ENCODE assay signal across 4 worm cellular contexts in the genomic region with DNA sequence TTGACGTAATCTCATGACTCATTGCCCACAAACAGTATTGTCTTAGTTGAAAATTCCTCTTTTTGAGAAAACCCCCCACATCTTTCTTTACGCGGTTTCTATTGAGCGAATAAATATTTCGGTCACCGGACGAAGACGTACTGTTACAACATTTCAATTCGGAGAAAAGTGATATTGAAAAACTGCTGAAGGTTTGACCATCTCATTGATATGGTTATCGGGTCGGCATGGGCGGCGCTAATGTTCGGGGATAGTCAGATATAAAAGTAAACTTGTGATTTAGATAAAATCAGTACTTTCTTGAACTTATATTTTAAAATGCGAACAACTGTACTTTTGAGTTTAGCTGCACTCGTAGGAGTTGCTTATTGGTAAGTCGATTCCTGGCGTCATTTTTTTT.
TF ChIP-seq lines count a peak whose summit lies in the region.

T04F8.8 (plus strand) TSS at position 301 of the 400 bp plus-strand sequence.

TF ChIP-seq in whole organism, L1 larva, 84 proteins besides CTCF, POLR2A, EP300 and RAD21:
- peak; percentile 22 for TF ChIP-seq lin-14 (GFP tag; optimal IDR thresholded peaks at IDR 0.05; lab: Kevin White, UChicago)
- TF ChIP-seq blmp-1 (tag; optimal IDR thresholded peaks at IDR 0.05; lab: Kevin White, UChicago) = peak; percentile 47
- TF ChIP-seq elt-3 (tag; optimal IDR thresholded peaks at IDR 0.05; lab: Kevin White, UChicago) = peak in 1 of 6 experiments; percentile 16
- peak; percentile 10 for TF ChIP-seq nhr-71 (tag; optimal IDR thresholded peaks at IDR 0.05; lab: Kevin White, UChicago)
- no peak for TF ChIP-seq unc-98 (GFP tag; IDR thresholded peaks at IDR 0.05; lab: Robert Waterston, UW)
- TF ChIP-seq tbx-2 (tag; optimal IDR thresholded peaks at IDR 0.05; lab: Kevin White, UChicago) = no peak
- TF ChIP-seq nhr-19 (GFP tag; conservative IDR thresholded peaks at IDR 0.05; lab: Robert Waterston, UW) = no peak
- TF ChIP-seq xbp-1 (tag; optimal IDR thresholded peaks at IDR 0.05; lab: Kevin White, UChicago) = no peak

TF ChIP-seq in whole organism, L2 larva, 48 proteins besides CTCF, POLR2A, EP300 and RAD21:
- TF ChIP-seq sma-3 (GFP tag; optimal IDR thresholded peaks at IDR 0.05; lab: Kevin White, UChicago) = peak; percentile 64
- TF ChIP-seq Y55F3AM.14 (GFP tag; optimal IDR thresholded peaks at IDR 0.05; lab: Kevin White, UChicago) = no peak
TF ChIP-seq in whole organism, L2 larva: peak in this region for 1.

TF ChIP-seq in whole organism, L3 larva, 47 proteins besides CTCF, POLR2A, EP300 and RAD21:
- TF ChIP-seq sea-2 (GFP tag; optimal IDR thresholded peaks at IDR 0.05; lab: Kevin White, UChicago) (no peak), nhr-23 (tag; optimal IDR thresholded peaks at IDR 0.05; lab: Kevin White, UChicago) (peak; percentile 19), unc-62 (GFP tag; optimal IDR thresholded peaks at IDR 0.05; lab: Kevin White, UChicago) (no peak), nhr-12 (tag; optimal IDR thresholded peaks at IDR 0.05; lab: Kevin White, UChicago) (no peak), hmg-11 (tag; optimal IDR thresholded peaks at IDR 0.05; lab: Kevin White, UChicago) (no peak)
TF ChIP-seq in whole organism, L3 larva: peak in this region for 1.

TF ChIP-seq in whole organism, L4 larva, 104 proteins besides CTCF, POLR2A, EP300 and RAD21:
- TF ChIP-seq aha-1 (tag; lab: Kevin White, UChicago) (peak; percentile 67), set-16 (GFP tag; IDR thresholded peaks at IDR 0.05; lab: Robert Waterston, UW) (no peak)

Comparison
In these comparisons a context has a peak if more than half of its experiments do, and no peak if none do; other contexts are left out.
1. Of the 29 proteins assayed by ChIP-seq in both whole organism, L4 larva and whole organism, L1 larva: peak only in whole organism, L4 larva: aha-1; only in whole organism, L1 larva: none; in both: none; in neither: 28.